Worm (Caenorhabditis elegans): ENCODE data around the gene C49C3.9.

The C49C3.9 gene

ce11 chrIV:17342179-17342578, at the start of gene C49C3.9:
C49C3.9 (minus strand) TSS chrIV:17342314.
- TF ChIP-seq elt-2 (tag; optimal IDR thresholded peaks at IDR 0.05) (peak; percentile 85), pqm-1 (tag; optimal IDR thresholded peaks at IDR 0.05) (peak; percentile 21), nhr-47 (tag; optimal IDR thresholded peaks at IDR 0.05) (no peak), ceh-90 (tag; optimal IDR thresholded peaks at IDR 0.05) (no peak), skn-1 (tag; optimal IDR thresholded peaks at IDR 0.05) (no peak)

- TF ChIP-seq mab-9 (GFP tag; IDR thresholded peaks at IDR 0.05) (no peak), nhr-71 (tag; optimal IDR thresholded peaks at IDR 0.05) (peak; percentile 22), elt-2 (tag; optimal IDR thresholded peaks at IDR 0.05) (peak; percentile 55), sox-4 (tag; optimal IDR thresholded peaks at IDR 0.05) (no peak)
Observed at ce11 chrIV:17387442-17387967, 45.4 kb upstream of the C49C3.9 start, which contains the start of gene T02D1.8. T02D1.8 (minus strand) TSS chrIV:17387492.

ce11 chrIV:17383046-17383445, 40.9 kb upstream of the C49C3.9 start, which contains the start of gene C30H6.12:
C30H6.12 (plus strand) TSS chrIV:17383346.
- TF ChIP-seq ceh-63 (GFP tag; optimal IDR thresholded peaks at IDR 0.05) (no peak), nhr-28 (tag; optimal IDR thresholded peaks at IDR 0.05) (no peak), snpc-4 (tag; optimal IDR thresholded peaks at IDR 0.05) (no peak), hpl-2 (GFP tag; optimal IDR thresholded peaks at IDR 0.05) (no peak), lin-13 (GFP tag; optimal IDR thresholded peaks at IDR 0.05) (no peak), ceh-88 (GFP tag; IDR thresholded peaks at IDR 0.05) (no peak), ztf-4 (tag; optimal IDR thresholded peaks at IDR 0.05) (no peak), jun-1 (tag; optimal IDR thresholded peaks at IDR 0.05) (no peak), blmp-1 (tag; optimal IDR thresholded peaks at IDR 0.05) (no peak), ama-1 (optimal IDR thresholded peaks at IDR 0.05) (no peak), sptf-1 (tag; optimal IDR thresholded peaks at IDR 0.05) (no peak)

ce11 chrIV:17382029-17382428, 39.9 kb upstream of the C49C3.9 start, which contains the start of gene C30H6.8:
C30H6.8 (plus strand) TSS chrIV:17382329.
- TF ChIP-seq lin-15B (tag; optimal IDR thresholded peaks at IDR 0.05) (no peak), nhr-47 (tag; optimal IDR thresholded peaks at IDR 0.05) (no peak), mdl-1 (tag; optimal IDR thresholded peaks at IDR 0.05) (no peak), mef-2 (tag; optimal IDR thresholded peaks at IDR 0.05) (no peak), nhr-19 (GFP tag; conservative IDR thresholded peaks at IDR 0.05) (no peak)

- TF ChIP-seq blmp-1 (tag; optimal IDR thresholded peaks at IDR 0.05) = peak; percentile 46
- TF ChIP-seq skn-1 (tag; optimal IDR thresholded peaks at IDR 0.05) = peak; percentile 3
- TF ChIP-seq pax-3 (tag; optimal IDR thresholded peaks at IDR 0.05) = no peak
- TF ChIP-seq C16A3.4 (tag; optimal IDR thresholded peaks at IDR 0.05) = peak; percentile 11
- peak; percentile 22 for TF ChIP-seq nhr-20 (tag; optimal IDR thresholded peaks at IDR 0.05)
- TF ChIP-seq egl-13 (tag; optimal IDR thresholded peaks at IDR 0.05) = no peak
- peak; percentile 13 for TF ChIP-seq lin-15B (tag; optimal IDR thresholded peaks at IDR 0.05)
- peak in 2 of 3 experiments; percentile 21 to 49 for TF ChIP-seq dpl-1 (GFP tag; optimal IDR thresholded peaks at IDR 0.05)
- TF ChIP-seq lin-35 (GFP tag; optimal IDR thresholded peaks at IDR 0.05) = peak; percentile 24 to 47
- peak; percentile 20 to 25 for TF ChIP-seq efl-1 (optimal IDR thresholded peaks at IDR 0.05)
- peak in 1 of 2 experiments; percentile 35 for TF ChIP-seq efl-1 (GFP tag; optimal IDR thresholded peaks at IDR 0.05 in 1 of 2)
- TF ChIP-seq nhr-47 (tag; optimal IDR thresholded peaks at IDR 0.05) = peak; percentile 24
- TF ChIP-seq lsy-2 (tag; optimal IDR thresholded peaks at IDR 0.05) = peak; percentile 19 to 50
- TF ChIP-seq snu-23 (GFP tag; optimal IDR thresholded peaks at IDR 0.05) = peak; percentile 15
- TF ChIP-seq tlp-1 (tag; optimal IDR thresholded peaks at IDR 0.05) = no peak
- no peak for TF ChIP-seq zip-4 (GFP tag; optimal IDR thresholded peaks at IDR 0.05)
- TF ChIP-seq nhr-90 (tag; optimal IDR thresholded peaks at IDR 0.05; ENCODE audit: poor library complexity) = peak; percentile 9
Observed at ce11 chrIV:17380061-17380680, 38.1 kb upstream of the C49C3.9 start, which contains the start of the genes C30H6.9 and dlat-2. C30H6.9 (minus strand) TSS chrIV:17380170. dlat-2 (plus strand) TSS chrIV:17380626.

All from whole organism, L1 larva.